Fruit fly (Drosophila melanogaster): Measurements from ENCODE around the gene Jon25Bi.

Jon25Bi gene

dm6 chr2L:4949453-4950045 is 5.4 kb downstream of the Jon25Bi start, which contains the start of gene jet:
Gene jet, minus strand, starts transcription at chr2L:4949784.
- no peak for TF ChIP-seq noc (tag; optimal IDR thresholded peaks at IDR 0.05)

dm6 chr2L:4945300-4945699 is 9.6 kb downstream of the Jon25Bi start, which contains the start of the genes mRpL24 and betaggt-I:
Gene mRpL24, minus strand, starts transcription at chr2L:4945361.
Gene betaggt-I, plus strand, starts transcription at chr2L:4945579.
- TF ChIP-seq noc (tag; optimal IDR thresholded peaks at IDR 0.05), result peak; percentile 97

- no peak for TF ChIP-seq noc (tag; optimal IDR thresholded peaks at IDR 0.05)
Measured at dm6 chr2L:4942257-4942792, 12.6 kb downstream of the Jon25Bi start, which contains the start of gene synr. Gene synr, plus strand, starts transcription at chr2L:4942742.

dm6 chr2L:4937060-4937459 is 17.9 kb downstream of the Jon25Bi start, which contains the start of gene Sgs1:
Gene Sgs1, plus strand, starts transcription at chr2L:4937409.
- no peak for TF ChIP-seq noc (tag; optimal IDR thresholded peaks at IDR 0.05)

dm6 chr2L:4936325-4936869 is 18.5 kb downstream of the Jon25Bi start, which contains the start of gene hoe2:
Gene hoe2, minus strand, starts transcription at chr2L:4936450.
- TF ChIP-seq noc (tag; optimal IDR thresholded peaks at IDR 0.05), result no peak

dm6 chr2L:4932284-4932683 is 22.7 kb downstream of the Jon25Bi start, which contains the start of gene hoe1:
Gene hoe1, minus strand, starts transcription at chr2L:4932384.
- TF ChIP-seq noc (tag; optimal IDR thresholded peaks at IDR 0.05), result no peak

dm6 chr2L:4930541-4930940 is 24.4 kb downstream of the Jon25Bi start:
- TF ChIP-seq noc (tag; optimal IDR thresholded peaks at IDR 0.05), result no peak

dm6 chr2L:4928340-4928739 is 26.6 kb downstream of the Jon25Bi start:
- TF ChIP-seq noc (tag; optimal IDR thresholded peaks at IDR 0.05), result no peak

- TF ChIP-seq noc (tag; optimal IDR thresholded peaks at IDR 0.05), result no peak
Measured at dm6 chr2L:4916738-4917137, 38.2 kb downstream of the Jon25Bi start.

- TF ChIP-seq noc (tag; optimal IDR thresholded peaks at IDR 0.05), result no peak
Measured at dm6 chr2L:4915715-4916153, 39.2 kb downstream of the Jon25Bi start.

dm6 chr2L:4907986-4908385 is 47.0 kb downstream of the Jon25Bi start:
- no peak for TF ChIP-seq noc (tag; optimal IDR thresholded peaks at IDR 0.05)

dm6 chr2L:4906546-4907250 is 48.2 kb downstream of the Jon25Bi start, which contains the start of gene snsl:
Gene snsl, minus strand, starts transcription at chr2L:4906762.
- no peak for TF ChIP-seq noc (tag; optimal IDR thresholded peaks at IDR 0.05)

- TF ChIP-seq noc (tag; optimal IDR thresholded peaks at IDR 0.05), result no peak
Measured at dm6 chr2L:4905365-4906280, 49.3 kb downstream of the Jon25Bi start.

Data from whole organism, larva.